Fruit fly (Drosophila melanogaster) whole organism: ENCODE data around the gene Jhbp15.

Source experiments
- CG8478 ChIP-seq: fragments of >200 bp; optimal IDR thresholded peaks from 2 replicates; lab custom pipeline; 2018; ENCODE audit warnings: inconsistent platforms
- Dll ChIP-seq: fragments of >200 bp; optimal IDR thresholded peaks from 2 replicates; lab custom pipeline; 2017
- EcR ChIP-seq, 2 experiments: fragments of >200 bp; optimal IDR thresholded peaks; 2 replicates each; lab custom pipeline; 2017; ENCODE audit warnings: missing biosample characterization in 2 of 2, missing genetic modification characterization in 2 of 2, missing genetic modification reagents in 2 of 2
- pan ChIP-seq: fragments of >200 bp; optimal IDR thresholded peaks from 2 replicates; lab custom pipeline; 2017
- psq ChIP-seq: fragments of >200 bp; optimal IDR thresholded peaks from 2 replicates; lab custom pipeline; 2017

DNA sequence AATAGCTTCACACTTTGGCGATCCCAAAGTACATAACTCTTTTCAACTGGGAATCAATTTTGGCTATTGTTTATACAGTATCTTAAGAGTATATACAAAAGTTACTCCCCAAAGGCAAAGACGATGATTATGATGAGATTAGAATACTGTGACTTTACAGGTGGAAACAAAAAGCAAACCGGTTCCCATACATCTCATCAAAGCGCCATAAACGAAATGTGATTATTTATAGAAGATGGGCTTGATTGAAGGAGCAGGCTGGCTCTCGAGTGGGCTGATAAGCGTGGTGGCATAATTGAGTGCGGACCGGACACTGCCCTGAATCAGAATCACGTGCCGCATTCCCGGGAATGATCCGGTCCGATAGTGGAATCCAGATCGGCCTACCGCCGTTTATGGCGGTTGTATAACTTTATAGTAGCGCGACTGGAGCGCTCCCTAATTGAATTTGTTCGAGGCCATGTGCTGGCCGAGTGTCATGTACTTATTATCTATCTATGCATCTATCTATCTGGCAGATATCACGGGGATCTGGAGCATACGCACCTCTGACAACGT, 21.2 kb upstream of the Jhbp15 start:
- no peak for TF ChIP-seq Dll (lab: Kevin White, UChicago)
- TF ChIP-seq pan: no peak
- TF ChIP-seq CG8478 (lab: Kevin White, UChicago): no peak
- no peak for TF ChIP-seq EcR (GFP tag; optimal IDR thresholded peaks at IDR 0.05; lab: Kevin White, UChicago)
- no peak for TF ChIP-seq psq (lab: Kevin White, UChicago)
